Fruit fly (Drosophila melanogaster): ENCODE measurements around the gene Ubqn.

- TF ChIP-seq CG4496 (GFP tag; IDR thresholded peaks at IDR 0.05) (no peak), CG13204 (GFP tag; optimal IDR thresholded peaks at IDR 0.05) (no peak), D1 (tag; optimal IDR thresholded peaks at IDR 0.05) (no peak), EcR (GFP tag; optimal IDR thresholded peaks at IDR 0.05) (no peak)
Observed at dm6 chrX:19701611-19702010, 18.0 kb downstream of the Ubqn start, which contains the start of gene Tcs4.
